Worm (Caenorhabditis elegans): Measurements from ENCODE around the gene zip-9.

The zip-9 gene

DNA sequence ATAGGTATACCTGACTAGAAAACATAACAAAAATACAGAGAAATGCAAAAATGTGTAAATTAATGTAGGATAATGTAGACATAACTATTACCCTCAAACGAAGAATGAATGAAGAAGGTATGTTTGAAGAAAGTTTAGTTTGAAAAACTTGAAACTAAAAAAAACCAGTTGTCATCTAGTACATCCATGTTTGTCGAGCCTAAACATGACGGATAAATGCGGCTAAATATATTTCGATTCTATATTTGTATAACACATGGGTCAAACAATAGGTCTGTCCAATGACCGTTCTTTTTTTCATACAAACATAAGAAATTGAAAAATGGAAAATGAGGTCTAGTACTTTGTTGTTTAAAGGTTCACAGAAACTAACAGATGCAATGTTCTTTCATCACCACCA lies 27.8 kb downstream of the zip-9 start, which contains the start of gene F17C11.22:
Gene F17C11.22, minus strand, starts transcription at position 101 of the 400 bp plus-strand sequence.
- TF ChIP-seq syd-9 (tag; optimal IDR thresholded peaks at IDR 0.05) (no peak), ceh-48 (tag; optimal IDR thresholded peaks at IDR 0.05) (no peak)

DNA sequence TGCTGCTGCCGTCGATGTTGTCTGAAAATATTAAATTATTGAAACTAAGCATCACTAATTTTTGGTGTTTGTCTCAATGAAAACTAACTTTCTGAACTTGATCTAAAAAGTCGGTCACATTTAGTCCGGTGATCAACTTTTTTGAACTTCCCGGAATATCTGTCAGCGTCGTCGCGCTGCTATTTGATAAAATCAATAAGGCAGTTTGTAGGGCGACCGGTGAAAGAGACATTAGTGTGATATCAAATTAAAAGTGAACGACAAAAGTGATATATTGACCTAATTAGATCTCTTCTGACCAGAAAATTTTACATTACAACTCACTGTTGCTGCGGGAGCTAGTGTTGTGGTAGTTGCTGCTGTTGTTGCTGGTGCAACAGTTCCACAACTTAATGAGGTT lies 28.7 kb downstream of the zip-9 start:
- TF ChIP-seq elt-2 (tag; optimal IDR thresholded peaks at IDR 0.05) = no peak
- TF ChIP-seq K02D7.2 (tag; optimal IDR thresholded peaks at IDR 0.05) = no peak
- TF ChIP-seq fkh-6 (tag; optimal IDR thresholded peaks at IDR 0.05) = no peak
- no peak for TF ChIP-seq nfya-1 (tag; optimal IDR thresholded peaks at IDR 0.05)
- TF ChIP-seq rnt-1 (tag; optimal IDR thresholded peaks at IDR 0.05) = no peak
- no peak for TF ChIP-seq hlh-30 (tag; optimal IDR thresholded peaks at IDR 0.05; ENCODE audit: insufficient read depth)
- TF ChIP-seq ceh-18 (tag; optimal IDR thresholded peaks at IDR 0.05) = no peak
- no peak for TF ChIP-seq pha-4 (tag; optimal IDR thresholded peaks at IDR 0.05)
- no peak for TF ChIP-seq pat-9 (tag; optimal IDR thresholded peaks at IDR 0.05)
- TF ChIP-seq lin-11 (tag; optimal IDR thresholded peaks at IDR 0.05) = no peak

DNA sequence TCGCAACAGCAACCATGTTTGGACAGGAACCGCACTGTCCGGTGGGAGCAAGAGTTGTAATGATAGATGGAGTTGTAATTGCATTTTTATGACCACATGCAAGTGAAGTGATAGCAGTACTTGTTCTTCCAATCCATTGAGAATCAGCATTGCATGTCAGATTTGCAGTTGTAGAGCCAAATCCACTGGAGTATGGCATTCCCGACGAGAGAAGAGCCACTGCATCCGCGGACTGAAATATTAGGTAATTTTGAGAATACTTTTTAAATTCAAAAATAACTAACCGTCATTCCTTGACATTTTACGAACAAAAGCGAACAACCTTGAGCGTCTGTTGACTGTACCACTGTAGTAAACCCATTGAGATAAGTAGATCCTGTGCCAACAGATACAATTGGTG lies 32.8 kb downstream of the zip-9 start:
- no peak for TF ChIP-seq unc-55 (GFP tag; optimal IDR thresholded peaks at IDR 0.05)

DNA sequence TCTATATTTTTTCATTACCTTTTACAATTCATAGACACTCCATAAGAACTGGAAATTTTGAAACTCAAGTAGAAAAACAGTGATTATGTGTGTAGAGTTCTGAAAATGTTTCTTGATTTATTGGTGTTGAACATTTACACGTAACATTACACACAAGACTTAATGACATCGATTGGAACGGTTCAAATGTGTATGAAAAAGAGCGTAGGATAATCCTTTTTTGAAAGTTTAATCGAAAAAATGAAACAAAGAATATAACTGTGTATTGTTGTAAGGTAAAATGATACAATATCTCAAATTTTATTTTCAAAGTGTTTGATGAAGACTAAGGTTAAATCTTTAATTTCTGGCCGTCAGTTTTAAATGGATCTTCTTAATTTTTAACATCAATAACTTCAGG lies 38.9 kb downstream of the zip-9 start, which contains the start of gene fig-1:
Gene fig-1, minus strand, starts transcription at position 101 of the 400 bp plus-strand sequence.
- no peak for TF ChIP-seq unc-3 (GFP tag; conservative IDR thresholded peaks at IDR 0.05)
- TF ChIP-seq unc-3 (tag; optimal IDR thresholded peaks at IDR 0.05) = no peak
- no peak for TF ChIP-seq nhr-232 (tag; optimal IDR thresholded peaks at IDR 0.05)
- TF ChIP-seq eyg-1 (tag; optimal IDR thresholded peaks at IDR 0.05) = no peak
- no peak for TF ChIP-seq hlh-8 (tag; optimal IDR thresholded peaks at IDR 0.05)
- no peak for TF ChIP-seq ceh-9 (tag; optimal IDR thresholded peaks at IDR 0.05)
- no peak for TF ChIP-seq elt-2 (tag; optimal IDR thresholded peaks at IDR 0.05)
- no peak for TF ChIP-seq C38D4.7 (GFP tag; optimal IDR thresholded peaks at IDR 0.05)
- TF ChIP-seq dve-1 (tag; optimal IDR thresholded peaks at IDR 0.05) = no peak
- TF ChIP-seq unc-86 (tag; optimal IDR thresholded peaks at IDR 0.05) = no peak
- TF ChIP-seq fkh-10 (GFP tag; optimal IDR thresholded peaks at IDR 0.05) = no peak
- no peak for TF ChIP-seq madf-2 (tag; optimal IDR thresholded peaks at IDR 0.05)
- no peak for TF ChIP-seq tbx-7 (tag; optimal IDR thresholded peaks at IDR 0.05)
- no peak for TF ChIP-seq ceh-24 (tag; optimal IDR thresholded peaks at IDR 0.05)
- TF ChIP-seq syd-9 (tag; optimal IDR thresholded peaks at IDR 0.05) = no peak
- no peak for TF ChIP-seq mec-3 (tag; optimal IDR thresholded peaks at IDR 0.05; ENCODE audit: borderline replicate concordance)
- TF ChIP-seq ttx-3 (tag; optimal IDR thresholded peaks at IDR 0.05) = no peak
- no peak for TF ChIP-seq fkh-6 (tag; optimal IDR thresholded peaks at IDR 0.05)
- TF ChIP-seq ceh-2 (tag; optimal IDR thresholded peaks at IDR 0.05) = no peak
- TF ChIP-seq ceh-6 (GFP tag; optimal IDR thresholded peaks at IDR 0.05) = no peak
- TF ChIP-seq ceh-31 (tag; optimal IDR thresholded peaks at IDR 0.05) = no peak

DNA sequence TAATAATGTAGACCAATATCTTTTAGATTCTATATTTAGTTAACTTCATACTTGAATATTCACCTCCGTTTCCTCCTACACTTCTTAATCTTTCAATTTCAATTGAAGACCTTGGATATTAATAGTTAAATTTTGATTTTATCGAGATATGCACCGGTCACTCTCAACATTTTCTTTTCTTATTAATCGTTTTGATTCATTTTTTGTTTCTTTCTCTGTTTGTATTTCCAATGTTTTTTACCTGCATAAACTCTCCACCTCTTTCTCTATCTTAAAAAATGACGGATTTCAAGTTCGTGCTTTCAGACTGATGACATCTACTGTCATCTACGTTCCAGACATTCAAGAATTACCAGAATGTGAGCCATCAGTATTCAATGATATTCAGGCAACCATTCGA lies 49.5 kb downstream of the zip-9 start, which contains the start of gene frpr-9:
Gene frpr-9, plus strand, starts transcription at position 301 of the 400 bp plus-strand sequence.
- no peak for TF ChIP-seq hlh-15 (tag; optimal IDR thresholded peaks at IDR 0.05)
- TF ChIP-seq ceh-34 (tag; optimal IDR thresholded peaks at IDR 0.05) = no peak
- no peak for TF ChIP-seq hlh-6 (tag; optimal IDR thresholded peaks at IDR 0.05)
- TF ChIP-seq unc-55 (GFP tag; optimal IDR thresholded peaks at IDR 0.05) = no peak
- TF ChIP-seq gmeb-2 (tag; optimal IDR thresholded peaks at IDR 0.05) = no peak
- TF ChIP-seq ceh-31 (tag; optimal IDR thresholded peaks at IDR 0.05) = no peak
- no peak for TF ChIP-seq ttx-3 (tag; optimal IDR thresholded peaks at IDR 0.05)
- TF ChIP-seq ref-2 (tag; optimal IDR thresholded peaks at IDR 0.05) = no peak
- TF ChIP-seq odd-2 (tag; optimal IDR thresholded peaks at IDR 0.05) = no peak

All from whole organism, late embryonic.